Fruit fly (Drosophila melanogaster): ENCODE data around the gene CG11586.

DNA sequence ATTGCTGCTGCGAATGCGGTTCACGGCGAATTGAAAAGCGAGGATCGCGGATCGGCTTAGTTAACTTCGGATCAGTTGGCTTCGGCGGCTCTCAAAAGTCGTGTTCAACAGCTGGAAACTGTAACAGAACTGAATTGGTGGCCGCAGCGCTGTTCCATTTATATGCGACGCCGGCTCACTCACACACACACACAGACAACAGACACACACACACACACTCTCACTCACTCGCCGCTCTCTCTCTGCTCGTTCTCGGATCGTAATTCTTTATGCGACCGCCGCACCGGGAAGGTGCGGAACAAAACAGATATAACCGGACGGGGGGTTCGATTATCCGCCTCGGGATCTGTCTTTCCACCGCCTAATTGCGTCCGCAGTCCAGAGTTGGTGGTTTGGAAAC, 35.1 kb downstream of the CG11586 start, which contains the start of gene CG46460:
- TF ChIP-seq h (optimal IDR thresholded peaks at IDR 0.05) (no peak), Sin3A (optimal IDR thresholded peaks at IDR 0.05) (no peak), psq (optimal IDR thresholded peaks at IDR 0.05) (no peak), insv (optimal IDR thresholded peaks at IDR 0.05) (no peak), Myc (optimal IDR thresholded peaks at IDR 0.05) (no peak), ttk (optimal IDR thresholded peaks at IDR 0.05) (no peak)
